Fruit fly (Drosophila melanogaster): ENCODE results near the gene CG3744.

CG3744 gene

dm6 chr3R:24905959-24906634, 29.6 kb upstream of the CG3744 start, which contains the start of gene CG13643 (continued):
- TF ChIP-seq Atf-2 (GFP tag; optimal IDR thresholded peaks at IDR 0.05) (no peak), odd (GFP tag; optimal IDR thresholded peaks at IDR 0.05) (no peak), CG12744 (GFP tag; optimal IDR thresholded peaks at IDR 0.05) (no peak), CG11398 (GFP tag; optimal IDR thresholded peaks at IDR 0.05) (no peak), Jarid2 (GFP tag; optimal IDR thresholded peaks at IDR 0.05) (no peak), en (GFP tag; optimal IDR thresholded peaks at IDR 0.05) (no peak), toy (GFP tag; IDR thresholded peaks at IDR 0.05) (no peak), mld (GFP tag; IDR thresholded peaks at IDR 0.05; ENCODE audit: partially characterized antibody) (no peak), sens-2 (GFP tag; IDR thresholded peaks at IDR 0.05) (no peak), Doc3 (GFP tag; IDR thresholded peaks at IDR 0.05; ENCODE audit: partially characterized antibody) (no peak), gfzf (GFP tag; optimal IDR thresholded peaks at IDR 0.05) (no peak), fd3F (GFP tag; optimal IDR thresholded peaks at IDR 0.05) (peak; percentile 11), Dek (tag; optimal IDR thresholded peaks at IDR 0.05) (no peak), CG17568 (GFP tag; optimal IDR thresholded peaks at IDR 0.05) (no peak), zen (tag; optimal IDR thresholded peaks at IDR 0.05) (no peak), Asciz (GFP tag; optimal IDR thresholded peaks at IDR 0.05) (peak; percentile 11), CG15696 (tag; optimal IDR thresholded peaks at IDR 0.05) (no peak), CG12299 (tag; optimal IDR thresholded peaks at IDR 0.05) (no peak), az2 (GFP tag; optimal IDR thresholded peaks at IDR 0.05) (no peak), so (GFP tag; IDR thresholded peaks at IDR 0.05) (no peak), CG10209 (GFP tag; optimal IDR thresholded peaks at IDR 0.05) (peak; percentile 34), C15 (GFP tag; IDR thresholded peaks at IDR 0.05) (no peak), CG9727 (GFP tag; optimal IDR thresholded peaks at IDR 0.05) (peak; percentile 13), lmd (GFP tag; IDR thresholded peaks at IDR 0.05) (peak; percentile 15; the same call in 1 of the 2 replicates), chinmo (GFP tag; IDR thresholded peaks at IDR 0.05; ENCODE audit: partially characterized antibody) (no peak), CG31388 (GFP tag; optimal IDR thresholded peaks at IDR 0.05) (no peak), CG11093 (GFP tag; IDR thresholded peaks at IDR 0.05) (no peak), Nf-YA (GFP tag; IDR thresholded peaks at IDR 0.05) (no peak), Sox100B (GFP tag; optimal IDR thresholded peaks at IDR 0.05) (peak; percentile 68), CG5953 (GFP tag; IDR thresholded peaks at IDR 0.05) (no peak), CG7839 (tag; optimal IDR thresholded peaks at IDR 0.05) (peak; percentile 3), CG32767 (GFP tag; IDR thresholded peaks at IDR 0.05) (no peak), HLH3B (GFP tag; IDR thresholded peaks at IDR 0.05) (no peak), Stat92E (GFP tag; optimal IDR thresholded peaks at IDR 0.05) (no peak), CG4730 (GFP tag; IDR thresholded peaks at IDR 0.05) (no peak), CG10979 (tag; optimal IDR thresholded peaks at IDR 0.05) (peak; percentile 43), vfl (GFP tag; optimal IDR thresholded peaks at IDR 0.05) (no peak), pan (optimal IDR thresholded peaks at IDR 0.05) (no peak), pan (GFP tag; optimal IDR thresholded peaks at IDR 0.05 in 1 of 2, IDR thresholded peaks at IDR 0.05 in 1 of 2) (no peak), tin (GFP tag; optimal IDR thresholded peaks at IDR 0.05) (no peak), cad (GFP tag; optimal IDR thresholded peaks at IDR 0.05) (no peak), CG7963 (GFP tag; IDR thresholded peaks at IDR 0.05; ENCODE audit: partially characterized antibody) (no peak), CG14965 (GFP tag; optimal IDR thresholded peaks at IDR 0.05; ENCODE audit: borderline replicate concordance) (no peak), exex (tag; optimal IDR thresholded peaks at IDR 0.05) (no peak), CG13296 (GFP tag; optimal IDR thresholded peaks at IDR 0.05) (no peak), Bgb (GFP tag; IDR thresholded peaks at IDR 0.05; ENCODE audit: partially characterized antibody) (no peak), bigmax (GFP tag; optimal IDR thresholded peaks at IDR 0.05) (no peak), HHEX (GFP tag; optimal IDR thresholded peaks at IDR 0.05) (no peak), ara (GFP tag; IDR thresholded peaks at IDR 0.05) (no peak), CG9215 (GFP tag; IDR thresholded peaks at IDR 0.05) (no peak)

All from whole organism, embryonic.